Fruit fly (Drosophila melanogaster) whole organism, embryonic: ENCODE data around the gene Lim1.
A peak's percentile ranks its signal among the peaks of the same experiment; 100 is the strongest.

Experiments
- Ada2b ChIP-seq: fragments of 200-800 bp; sonication (Bioruptor generic); IDR thresholded peaks from 2 replicates; pipeline ENCODE4 v1.3.6; 2022; ENCODE audit warnings: missing biosample characterization, missing genetic modification characterization
- Atf-2 ChIP-seq: fragments of 200-800 bp; sonication (Bioruptor generic); optimal IDR thresholded peaks from 2 replicates; lab custom pipeline; 2016; ENCODE audit warnings: missing biosample characterization, missing genetic modification characterization
- CG10274 ChIP-seq: fragments of 200-800 bp; sonication (Bioruptor generic); optimal IDR thresholded peaks from 3 replicates; lab custom pipeline; 2017; ENCODE audit warnings: missing biosample characterization, mild to moderate bottlenecking, missing genetic modification characterization
- CG11093 ChIP-seq: fragments of 200-800 bp; sonication (Bioruptor generic); IDR thresholded peaks from 3 replicates; pipeline ENCODE4 v1.3.6; 2022; ENCODE audit warnings: missing biosample characterization, missing genetic modification characterization
- CG11504 ChIP-seq: fragments of 200-800 bp; sonication (Bioruptor generic); optimal IDR thresholded peaks from 3 replicates; lab custom pipeline; 2019; ENCODE audit warnings: missing biosample characterization, mild to moderate bottlenecking, missing genetic modification characterization, moderate library complexity
- CG11695 ChIP-seq: fragments of 200-800 bp; sonication (Bioruptor generic); IDR thresholded peaks from 3 replicates; pipeline ENCODE4 v1.3.6; 2022; ENCODE audit warnings: missing biosample characterization, missing genetic modification characterization
- CG12769 ChIP-seq: fragments of 200-800 bp; sonication (Bioruptor generic); optimal IDR thresholded peaks from 2 replicates; lab custom pipeline; 2019; ENCODE audit warnings: missing biosample characterization, mild to moderate bottlenecking, missing genetic modification characterization, moderate library complexity
- CG13894 ChIP-seq: fragments of 200-800 bp; sonication (Bioruptor generic); optimal IDR thresholded peaks from 3 replicates; lab custom pipeline; 2018; ENCODE audit warnings: missing biosample characterization, mild to moderate bottlenecking, missing genetic modification characterization, moderate library complexity
- CG16813 ChIP-seq: fragments of 200-800 bp; sonication (Bioruptor generic); IDR thresholded peaks from 3 replicates; pipeline ENCODE4 v1.3.6; 2022; ENCODE audit warnings: missing biosample characterization, missing genetic modification characterization; ENCODE audit not compliant: partially characterized antibody
- CG18262 ChIP-seq: fragments of 200-800 bp; optimal IDR thresholded peaks from 3 replicates; lab custom pipeline; 2019; ENCODE audit warnings: missing biosample characterization, mild to moderate bottlenecking, missing genetic modification characterization, moderate library complexity
- CG18599 ChIP-seq: fragments of 200-800 bp; sonication (Bioruptor generic); optimal IDR thresholded peaks from 3 replicates; lab custom pipeline; 2017; ENCODE audit warnings: missing biosample characterization, missing genetic modification characterization, mild to moderate bottlenecking, moderate library complexity, missing genetic modification reagents
- CG18764 ChIP-seq: fragments of 200-800 bp; sonication (Bioruptor generic); optimal IDR thresholded peaks from 3 replicates; lab custom pipeline; 2016; ENCODE audit warnings: missing biosample characterization, missing genetic modification characterization
- CG2712 ChIP-seq: fragments of 200-800 bp; optimal IDR thresholded peaks from 3 replicates; lab custom pipeline; 2019; ENCODE audit warnings: missing biosample characterization, mild to moderate bottlenecking, missing genetic modification characterization, moderate library complexity
- CG3847 ChIP-seq: fragments of 200-800 bp; sonication (Bioruptor generic); IDR thresholded peaks from 2 replicates; pipeline ENCODE4 v1.3.6; 2022; ENCODE audit warnings: missing biosample characterization, missing genetic modification characterization
- CG4328 ChIP-seq: fragments of 200-800 bp; sonication (Bioruptor generic); optimal IDR thresholded peaks from 3 replicates; lab custom pipeline; 2017; ENCODE audit warnings: missing biosample characterization, missing genetic modification reagents, missing genetic modification characterization
- CG4404 ChIP-seq: fragments of 200-800 bp; sonication (Bioruptor generic); IDR thresholded peaks from 2 replicates; pipeline ENCODE4 v1.3.6; 2022; ENCODE audit warnings: missing biosample characterization, missing genetic modification characterization
- CG6765 ChIP-seq: fragments of 200-800 bp; sonication (Bioruptor generic); optimal IDR thresholded peaks from 3 replicates; lab custom pipeline; 2017; ENCODE audit warnings: missing biosample characterization, mild to moderate bottlenecking, missing genetic modification characterization
- CG8388 ChIP-seq: fragments of 200-800 bp; sonication (Bioruptor generic); optimal IDR thresholded peaks from 2 replicates; lab custom pipeline; 2019; ENCODE audit warnings: missing biosample characterization, mild to moderate bottlenecking, missing genetic modification characterization, moderate library complexity
- Dll ChIP-seq: fragments of 200-800 bp; sonication (Bioruptor generic); IDR thresholded peaks from 4 replicates; pipeline ENCODE4 v1.3.6; 2022; ENCODE audit warnings: missing biosample characterization, missing genetic modification characterization; ENCODE audit not compliant: partially characterized antibody
- HLH54F ChIP-seq: fragments of 200-800 bp; sonication (Bioruptor generic); optimal IDR thresholded peaks from 3 replicates; lab custom pipeline; 2016; ENCODE audit warnings: missing biosample characterization, missing genetic modification characterization
- HmgD ChIP-seq: fragments of 200-800 bp; sonication (Bioruptor generic); optimal IDR thresholded peaks from 3 replicates; lab custom pipeline; 2016; ENCODE audit warnings: missing biosample characterization, missing genetic modification characterization
- Hr3 ChIP-seq: fragments of 200-800 bp; sonication (Bioruptor generic); optimal IDR thresholded peaks from 3 replicates; lab custom pipeline; 2016; ENCODE audit warnings: missing biosample characterization, missing genetic modification characterization
- Optix ChIP-seq: fragments of 200-800 bp; sonication (Bioruptor generic); IDR thresholded peaks from 3 replicates; pipeline ENCODE4 v1.3.6; 2022; ENCODE audit warnings: missing biosample characterization, missing genetic modification characterization
- Scr ChIP-seq: fragments of 200-800 bp; sonication (Bioruptor generic); IDR thresholded peaks from 2 replicates; pipeline ENCODE4 v1.3.6; 2022; ENCODE audit warnings: missing biosample characterization, missing genetic modification characterization; ENCODE audit not compliant: partially characterized antibody
- Sox102F ChIP-seq: fragments of 200-800 bp; sonication (Bioruptor generic); optimal IDR thresholded peaks from 2 replicates; lab custom pipeline; 2018; ENCODE audit warnings: missing biosample characterization, mild to moderate bottlenecking, missing genetic modification characterization, moderate library complexity
- Sry-β ChIP-seq: fragments of 200-800 bp; sonication (Bioruptor generic); optimal IDR thresholded peaks from 2 replicates; lab custom pipeline; 2018; ENCODE audit warnings: missing biosample characterization, mild to moderate bottlenecking, missing genetic modification characterization, moderate library complexity
- Xbp1 ChIP-seq: fragments of 200-800 bp; sonication (Bioruptor generic); optimal IDR thresholded peaks from 3 replicates; lab custom pipeline; 2016; ENCODE audit warnings: missing biosample characterization, mild to moderate bottlenecking, missing genetic modification characterization
- ase ChIP-seq: fragments of 200-800 bp; sonication (Bioruptor generic); IDR thresholded peaks from 3 replicates; pipeline ENCODE4 v1.3.6; 2022; ENCODE audit warnings: missing biosample characterization, missing genetic modification characterization
- bab2 ChIP-seq: fragments of 200-800 bp; sonication (Bioruptor generic); optimal IDR thresholded peaks from 2 replicates; lab custom pipeline; 2016; ENCODE audit warnings: missing biosample characterization, missing genetic modification characterization
- cg ChIP-seq: fragments of 200-800 bp; sonication (Bioruptor generic); optimal IDR thresholded peaks from 3 replicates; lab custom pipeline; 2019; ENCODE audit warnings: missing biosample characterization, mild to moderate bottlenecking, missing genetic modification characterization, moderate library complexity
- ci ChIP-seq: fragments of 200-800 bp; sonication (Bioruptor generic); IDR thresholded peaks from 3 replicates; pipeline ENCODE4 v1.3.6; 2022; ENCODE audit warnings: missing biosample characterization, missing genetic modification characterization
- dm ChIP-seq: fragments of 200-800 bp; sonication (Bioruptor generic); optimal IDR thresholded peaks from 3 replicates; lab custom pipeline; 2016; ENCODE audit warnings: missing biosample characterization, missing genetic modification characterization
- dmrt99B ChIP-seq: fragments of 200-800 bp; sonication (Bioruptor generic); optimal IDR thresholded peaks from 2 replicates; lab custom pipeline; 2018; ENCODE audit warnings: missing biosample characterization, mild to moderate bottlenecking, missing genetic modification characterization, moderate library complexity
- eve ChIP-seq, 2 experiments: fragments of >200 bp; optimal IDR thresholded peaks; 2 replicates each; lab custom pipeline; 2017; ENCODE audit warnings: missing biosample characterization in 2 of 2, missing genetic modification characterization in 2 of 2
- ewg ChIP-seq: fragments of 200-800 bp; sonication (Bioruptor generic); optimal IDR thresholded peaks from 3 replicates; lab custom pipeline; 2017; ENCODE audit warnings: mild to moderate bottlenecking, missing biosample characterization, missing genetic modification reagents, missing genetic modification characterization
- exex ChIP-seq: fragments of 200-800 bp; sonication (Bioruptor generic); optimal IDR thresholded peaks from 4 replicates; lab custom pipeline; 2018; ENCODE audit warnings: missing biosample characterization, mild to moderate bottlenecking, missing genetic modification characterization, moderate library complexity
- fd96Cb ChIP-seq: fragments of 200-800 bp; sonication (Bioruptor generic); optimal IDR thresholded peaks from 2 replicates; lab custom pipeline; 2018; ENCODE audit warnings: missing biosample characterization, mild to moderate bottlenecking, missing genetic modification characterization, moderate library complexity
- ftz-f1 ChIP-seq: fragments of 200-800 bp; sonication (Bioruptor generic); optimal IDR thresholded peaks from 2 replicates; lab custom pipeline; 2016; ENCODE audit warnings: missing biosample characterization, missing genetic modification characterization
- gem ChIP-seq: fragments of 200-800 bp; sonication (Bioruptor generic); optimal IDR thresholded peaks from 2 replicates; lab custom pipeline; 2019; ENCODE audit warnings: missing biosample characterization, mild to moderate bottlenecking, missing genetic modification characterization, moderate library complexity
- lab ChIP-seq: fragments of 200-800 bp; sonication (Bioruptor generic); optimal IDR thresholded peaks from 3 replicates; lab custom pipeline; 2017; ENCODE audit warnings: missing biosample characterization, missing genetic modification characterization, mild to moderate bottlenecking, moderate library complexity, missing genetic modification reagents
- nerfin-2 ChIP-seq: fragments of 200-800 bp; sonication (Bioruptor generic); IDR thresholded peaks from 2 replicates; pipeline ENCODE4 v1.3.6; 2022; ENCODE audit warnings: missing biosample characterization, missing genetic modification characterization; ENCODE audit not compliant: partially characterized antibody
- onecut ChIP-seq: fragments of 200-800 bp; sonication (Bioruptor generic); IDR thresholded peaks from 2 replicates; pipeline ENCODE4 v1.3.6; 2022; ENCODE audit warnings: missing biosample characterization, missing genetic modification characterization
- p53 ChIP-seq: fragments of 200-800 bp; sonication (Bioruptor generic); optimal IDR thresholded peaks from 2 replicates; lab custom pipeline; 2016; ENCODE audit warnings: missing biosample characterization, missing genetic modification characterization
- ranshi ChIP-seq: fragments of 200-800 bp; sonication (Bioruptor generic); IDR thresholded peaks from 2 replicates; pipeline ENCODE4 v1.3.6; 2022; ENCODE audit warnings: missing biosample characterization, missing genetic modification characterization
- ro ChIP-seq: fragments of 200-800 bp; sonication (Bioruptor generic); IDR thresholded peaks from 2 replicates; pipeline ENCODE4 v1.3.6; 2022; ENCODE audit warnings: missing biosample characterization, missing genetic modification characterization
- row ChIP-seq: fragments of 200-800 bp; sonication (Bioruptor generic); IDR thresholded peaks from 3 replicates; pipeline ENCODE4 v1.3.6; 2022; ENCODE audit warnings: missing biosample characterization, missing genetic modification characterization
- sens-2 ChIP-seq: fragments of 200-800 bp; sonication (Bioruptor generic); IDR thresholded peaks from 2 replicates; pipeline ENCODE4 v1.3.6; 2022; ENCODE audit warnings: missing biosample characterization, missing genetic modification characterization
- ssp ChIP-seq: fragments of 200-800 bp; sonication (Bioruptor generic); IDR thresholded peaks from 2 replicates; pipeline ENCODE4 v1.3.6; 2022; ENCODE audit warnings: missing biosample characterization, missing genetic modification characterization
- zen ChIP-seq: fragments of 200-800 bp; sonication (Bioruptor generic); optimal IDR thresholded peaks from 3 replicates; lab custom pipeline; 2018; ENCODE audit warnings: missing biosample characterization, mild to moderate bottlenecking, missing genetic modification characterization, moderate library complexity
- zf30C ChIP-seq: fragments of 200-800 bp; sonication (Bioruptor generic); optimal IDR thresholded peaks from 3 replicates; lab custom pipeline; 2018; ENCODE audit warnings: missing biosample characterization, mild to moderate bottlenecking, missing genetic modification characterization

Gene Lim1

dm6 chrX:8731464-8731863, 74.1 kb downstream of the Lim1 start (continued):
- TF ChIP-seq CG6765, result no peak
- no peak for TF ChIP-seq onecut (GFP tag; lab: Robert Waterston, UW)
- peak; percentile 38 for TF ChIP-seq CG11504
- no peak for TF ChIP-seq cg (GFP tag; lab: Kevin White, UChicago)
- TF ChIP-seq CG4404 (GFP tag; lab: Robert Waterston, UW), result no peak
- no peak for TF ChIP-seq Optix (GFP tag; lab: Robert Waterston, UW)
- no peak for TF ChIP-seq Atf-2 (GFP tag; lab: Kevin White, UChicago)
- TF ChIP-seq CG18262, result peak; percentile 8
- no peak for TF ChIP-seq CG18764 (GFP tag; lab: Kevin White, UChicago)
- TF ChIP-seq CG16813 (GFP tag; lab: Robert Waterston, UW), result no peak
- peak in 1 of 2 experiments; percentile 17 for TF ChIP-seq eve (GFP tag; optimal IDR thresholded peaks at IDR 0.05; lab: Kevin White, UChicago)
- no peak for TF ChIP-seq CG11695 (GFP tag; lab: Robert Waterston, UW)
- peak; percentile 36 for TF ChIP-seq CG2712 (tag; lab: Kevin White, UChicago)
- TF ChIP-seq CG8388, result peak; percentile 4
- no peak for TF ChIP-seq p53 (GFP tag; lab: Kevin White, UChicago)
- TF ChIP-seq Xbp1 (GFP tag; lab: Kevin White, UChicago), result peak; percentile 23
- TF ChIP-seq gem, result peak; percentile 57
- TF ChIP-seq lab (GFP tag; lab: Kevin White, UChicago), result peak; percentile 13
- TF ChIP-seq ro (GFP tag; lab: Robert Waterston, UW), result no peak

dm6 chrX:8730306-8730705, 75.3 kb downstream of the Lim1 start:
- TF ChIP-seq ase, result no peak
- no peak for TF ChIP-seq Dll (GFP tag; lab: Robert Waterston, UW)
- no peak for TF ChIP-seq HLH54F
- TF ChIP-seq CG18599, result peak; percentile 63
- no peak for TF ChIP-seq HmgD
- peak; percentile 60 for TF ChIP-seq row
- TF ChIP-seq exex (tag; lab: Kevin White, UChicago), result no peak
- no peak for TF ChIP-seq CG13894 (tag; lab: Kevin White, UChicago)
- no peak for TF ChIP-seq bab2 (GFP tag; lab: Kevin White, UChicago)
- peak; percentile 30; the same call in 1 of the 3 replicates for TF ChIP-seq ci (GFP tag; lab: Robert Waterston, UW)
- TF ChIP-seq dmrt99B (tag; lab: Kevin White, UChicago), result peak; percentile 42
- no peak for TF ChIP-seq ftz-f1
- TF ChIP-seq nerfin-2 (GFP tag; lab: Robert Waterston, UW), result no peak
- TF ChIP-seq dm, result no peak
- TF ChIP-seq Hr3 (GFP tag; lab: Kevin White, UChicago), result no peak
- peak; percentile 36 for TF ChIP-seq CG12769 (tag; lab: Kevin White, UChicago)
- no peak for TF ChIP-seq Sox102F
- TF ChIP-seq CG10274 (GFP tag; lab: Kevin White, UChicago), result no peak
- TF ChIP-seq ssp (GFP tag; lab: Robert Waterston, UW), result no peak
- TF ChIP-seq fd96Cb (tag; lab: Kevin White, UChicago), result peak; percentile 8
- TF ChIP-seq CG11093 (GFP tag; lab: Robert Waterston, UW), result no peak
- TF ChIP-seq ranshi, result no peak
- no peak for TF ChIP-seq CG4328 (GFP tag; lab: Kevin White, UChicago)
- TF ChIP-seq zf30C (GFP tag; lab: Kevin White, UChicago), result peak; percentile 1
- peak; percentile 12; the same call in 1 of the 2 replicates for TF ChIP-seq Ada2b (GFP tag; lab: Robert Waterston, UW)
- no peak for TF ChIP-seq Scr (GFP tag; lab: Robert Waterston, UW)
- peak; percentile 25; the same call in 1 of the 2 replicates for TF ChIP-seq CG4404 (GFP tag; lab: Robert Waterston, UW)
- TF ChIP-seq sens-2, result no peak
- TF ChIP-seq ewg (GFP tag; lab: Kevin White, UChicago), result no peak
- TF ChIP-seq gem, result peak; percentile 31
- TF ChIP-seq Sry-β (GFP tag; lab: Kevin White, UChicago), result no peak
- TF ChIP-seq CG3847 (GFP tag; lab: Robert Waterston, UW), result no peak
- no peak for TF ChIP-seq zen (tag; lab: Kevin White, UChicago)
